Fruit fly (Drosophila melanogaster) whole organism, embryonic: ENCODE measurements around the gene Ucp4A.

Experiments used
- BEAF-32 ChIP-seq: fragments of 200-800 bp; sonication (Bioruptor generic); optimal IDR thresholded peaks from 3 replicates; lab custom pipeline; 2017; ENCODE audit warnings: missing biosample characterization, missing genetic modification characterization, mild to moderate bottlenecking, moderate library complexity, missing genetic modification reagents
- CG10267 ChIP-seq: fragments of 200-800 bp; sonication (Bioruptor generic); optimal IDR thresholded peaks from 2 replicates; lab custom pipeline; 2018; ENCODE audit warnings: missing biosample characterization, mild to moderate bottlenecking, missing genetic modification characterization, moderate library complexity
- CG10462 ChIP-seq: fragments of 200-800 bp; sonication (Bioruptor generic); optimal IDR thresholded peaks from 2 replicates; lab custom pipeline; 2016; ENCODE audit warnings: missing biosample characterization, missing genetic modification characterization
- CG12104 ChIP-seq: fragments of 200-800 bp; sonication (Bioruptor generic); optimal IDR thresholded peaks from 3 replicates; lab custom pipeline; 2016; ENCODE audit warnings: missing biosample characterization, missing genetic modification characterization
- CG12769 ChIP-seq: fragments of 200-800 bp; sonication (Bioruptor generic); optimal IDR thresholded peaks from 2 replicates; lab custom pipeline; 2019; ENCODE audit warnings: missing biosample characterization, mild to moderate bottlenecking, missing genetic modification characterization, moderate library complexity
- CG13123 ChIP-seq: fragments of 200-800 bp; sonication (Bioruptor generic); optimal IDR thresholded peaks from 2 replicates; lab custom pipeline; 2016; ENCODE audit warnings: missing biosample characterization, missing genetic modification characterization
- CG13624 ChIP-seq: fragments of 200-800 bp; sonication (Bioruptor generic); optimal IDR thresholded peaks from 2 replicates; lab custom pipeline; 2016; ENCODE audit warnings: missing biosample characterization, missing genetic modification characterization
- CG14710 ChIP-seq: fragments of 200-800 bp; sonication (Bioruptor generic); optimal IDR thresholded peaks from 3 replicates; lab custom pipeline; 2019; ENCODE audit warnings: missing biosample characterization, mild to moderate bottlenecking, missing genetic modification characterization, moderate library complexity
- CG15514 ChIP-seq: fragments of 200-800 bp; sonication (Bioruptor generic); optimal IDR thresholded peaks from 3 replicates; lab custom pipeline; 2017; ENCODE audit warnings: missing biosample characterization, missing genetic modification characterization, mild to moderate bottlenecking, moderate library complexity, missing genetic modification reagents
- CG15601 ChIP-seq: fragments of 200-800 bp; sonication (Bioruptor generic); optimal IDR thresholded peaks from 3 replicates; lab custom pipeline; 2019; ENCODE audit warnings: missing biosample characterization, mild to moderate bottlenecking, missing genetic modification characterization, moderate library complexity
- CG17612 ChIP-seq: fragments of 200-800 bp; sonication (Bioruptor generic); IDR thresholded peaks from 2 replicates; pipeline ENCODE4 v1.3.6; 2022; ENCODE audit warnings: missing biosample characterization, missing genetic modification characterization
- CG17912 ChIP-seq: fragments of 200-800 bp; sonication (Bioruptor generic); optimal IDR thresholded peaks from 2 replicates; lab custom pipeline; 2018; ENCODE audit warnings: missing biosample characterization, mild to moderate bottlenecking, missing genetic modification characterization
- CG2120 ChIP-seq: fragments of 200-800 bp; sonication (Bioruptor generic); optimal IDR thresholded peaks from 3 replicates; lab custom pipeline; 2016; ENCODE audit warnings: missing biosample characterization, missing genetic modification characterization
- CG34422 ChIP-seq: fragments of 200-800 bp; sonication (Bioruptor generic); IDR thresholded peaks from 3 replicates; pipeline ENCODE4 v1.3.6; 2022; ENCODE audit warnings: missing biosample characterization, missing genetic modification characterization
- CG6683 ChIP-seq: fragments of 200-800 bp; sonication (Bioruptor generic); optimal IDR thresholded peaks from 2 replicates; lab custom pipeline; 2017; ENCODE audit warnings: missing biosample characterization, mild to moderate bottlenecking, missing genetic modification characterization, missing genetic modification reagents
- CG7745 ChIP-seq: fragments of 200-800 bp; sonication (Bioruptor generic); optimal IDR thresholded peaks from 2 replicates; lab custom pipeline; 2018; ENCODE audit warnings: missing biosample characterization, mild to moderate bottlenecking, missing genetic modification characterization, moderate library complexity
- Dll ChIP-seq: fragments of 200-800 bp; sonication (Bioruptor generic); IDR thresholded peaks from 4 replicates; pipeline ENCODE4 v1.3.6; 2022; ENCODE audit warnings: missing biosample characterization, missing genetic modification characterization; ENCODE audit not compliant: partially characterized antibody
- Ets65A ChIP-seq: fragments of 200-800 bp; sonication (Bioruptor generic); peaks from one replicate; lab custom pipeline; 2016; ENCODE audit warnings: missing biosample characterization, missing genetic modification characterization
- GATAe ChIP-seq: fragments of 200-800 bp; sonication (Bioruptor generic); conservative IDR thresholded peaks from 2 replicates; pipeline ENCODE4 v1.3.6; 2022; ENCODE audit warnings: missing biosample characterization, missing genetic modification characterization
- HLH4C ChIP-seq: fragments of 200-800 bp; sonication (Bioruptor generic); IDR thresholded peaks from 3 replicates; pipeline ENCODE4 v1.3.6; 2022; ENCODE audit warnings: missing biosample characterization, missing genetic modification characterization; ENCODE audit not compliant: partially characterized antibody
- MESR4 ChIP-seq: fragments of 200-800 bp; sonication (Bioruptor generic); optimal IDR thresholded peaks from 2 replicates; lab custom pipeline; 2018; ENCODE audit warnings: missing biosample characterization, mild to moderate bottlenecking, missing genetic modification characterization, moderate library complexity
- Max ChIP-seq: fragments of 200-800 bp; sonication (Bioruptor generic); optimal IDR thresholded peaks from 2 replicates; lab custom pipeline; 2016; ENCODE audit warnings: missing biosample characterization, mild to moderate bottlenecking, missing genetic modification characterization
- Myb ChIP-seq: fragments of 200-800 bp; sonication (Bioruptor generic); optimal IDR thresholded peaks from 2 replicates; lab custom pipeline; 2016; ENCODE audit warnings: missing biosample characterization, missing genetic modification characterization
- Sin3A ChIP-seq: fragments of >200 bp; optimal IDR thresholded peaks from 2 replicates; lab custom pipeline; 2018
- Sox100B ChIP-seq: fragments of 200-800 bp; sonication (Bioruptor generic); optimal IDR thresholded peaks from 3 replicates; lab custom pipeline; 2018; ENCODE audit warnings: missing biosample characterization, mild to moderate bottlenecking, missing genetic modification characterization
- Sry-δ ChIP-seq: fragments of 200-800 bp; sonication (Bioruptor generic); optimal IDR thresholded peaks from 2 replicates; lab custom pipeline; 2016; ENCODE audit warnings: missing biosample characterization, missing genetic modification characterization
- Ssrp ChIP-seq: fragments of 200-800 bp; sonication (Bioruptor generic); optimal IDR thresholded peaks from 2 replicates; lab custom pipeline; 2018; ENCODE audit warnings: missing biosample characterization, mild to moderate bottlenecking, missing genetic modification characterization, moderate library complexity
- Stat92E ChIP-seq, 3 experiments: fragments of >200 bp in 2 of 3; fragments of 200-800 bp in 1 of 3; sonication (Bioruptor generic) in 1 of 3; optimal IDR thresholded peaks; 2 replicates each; lab custom pipeline; 2017 to 2019; ENCODE audit warnings: missing biosample characterization in 3 of 3, missing genetic modification characterization in 3 of 3, mild to moderate bottlenecking in 1 of 3, moderate library complexity in 1 of 3
- YL-1 ChIP-seq: fragments of 200-800 bp; sonication (Bioruptor generic); optimal IDR thresholded peaks from 3 replicates; lab custom pipeline; 2017; ENCODE audit warnings: missing biosample characterization, mild to moderate bottlenecking, missing genetic modification characterization
- amos ChIP-seq: fragments of 200-800 bp; sonication (Bioruptor generic); IDR thresholded peaks from 2 replicates; pipeline ENCODE4 v1.3.6; 2022; ENCODE audit warnings: missing biosample characterization, missing genetic modification characterization; ENCODE audit not compliant: partially characterized antibody
- bcd ChIP-seq: fragments of 200-800 bp; sonication (Bioruptor generic); optimal IDR thresholded peaks from 2 replicates; lab custom pipeline; 2017; ENCODE audit warnings: missing biosample characterization, mild to moderate bottlenecking, missing genetic modification characterization
- bsh ChIP-seq, 2 experiments: fragments of 200-800 bp; sonication (Bioruptor generic); optimal IDR thresholded peaks; 2 replicates each; lab custom pipeline; 2017 to 2018; ENCODE audit warnings: mild to moderate bottlenecking in 2 of 2, missing biosample characterization in 2 of 2, missing genetic modification characterization in 2 of 2, moderate library complexity in 1 of 2
- croc ChIP-seq: fragments of 200-800 bp; sonication (Bioruptor generic); conservative IDR thresholded peaks from 3 replicates; pipeline ENCODE4 v1.3.6; 2022; ENCODE audit warnings: missing biosample characterization, missing genetic modification characterization
- en ChIP-seq: fragments of 200-800 bp; sonication (Bioruptor generic); optimal IDR thresholded peaks from 2 replicates; lab custom pipeline; 2016; ENCODE audit warnings: missing biosample characterization, missing genetic modification characterization
- fu2 ChIP-seq: fragments of 200-800 bp; sonication (Bioruptor generic); optimal IDR thresholded peaks from 2 replicates; lab custom pipeline; 2016; ENCODE audit warnings: missing biosample characterization, missing genetic modification characterization
- hb ChIP-seq: fragments of 200-800 bp; sonication (Bioruptor generic); IDR thresholded peaks from 3 replicates; pipeline ENCODE4 v1.3.6; 2022; ENCODE audit warnings: missing biosample characterization, missing genetic modification characterization; ENCODE audit not compliant: partially characterized antibody
- inv ChIP-seq: fragments of 200-800 bp; sonication (Bioruptor generic); IDR thresholded peaks from 2 replicates; pipeline ENCODE4 v1.3.6; 2022; ENCODE audit warnings: missing biosample characterization, missing genetic modification characterization; ENCODE audit not compliant: partially characterized antibody
- knrl ChIP-seq: fragments of 200-800 bp; sonication (Bioruptor generic); IDR thresholded peaks from 3 replicates; pipeline ENCODE4 v1.3.6; 2022; ENCODE audit warnings: missing biosample characterization, missing genetic modification characterization; ENCODE audit not compliant: partially characterized antibody
- lmd ChIP-seq: fragments of 200-800 bp; sonication (Bioruptor generic); IDR thresholded peaks from 2 replicates; pipeline ENCODE4 v1.3.6; 2022; ENCODE audit warnings: missing biosample characterization, missing genetic modification characterization
- nerfin-2 ChIP-seq: fragments of 200-800 bp; sonication (Bioruptor generic); IDR thresholded peaks from 2 replicates; pipeline ENCODE4 v1.3.6; 2022; ENCODE audit warnings: missing biosample characterization, missing genetic modification characterization; ENCODE audit not compliant: partially characterized antibody
- nmo ChIP-seq: fragments of 200-800 bp; sonication (Bioruptor generic); optimal IDR thresholded peaks from 2 replicates; lab custom pipeline; 2018; ENCODE audit warnings: missing biosample characterization, mild to moderate bottlenecking, missing genetic modification characterization, moderate library complexity
- row ChIP-seq: fragments of 200-800 bp; sonication (Bioruptor generic); IDR thresholded peaks from 3 replicates; pipeline ENCODE4 v1.3.6; 2022; ENCODE audit warnings: missing biosample characterization, missing genetic modification characterization
- schlank ChIP-seq: fragments of 200-800 bp; sonication (Bioruptor generic); optimal IDR thresholded peaks from 2 replicates; lab custom pipeline; 2018; ENCODE audit warnings: missing biosample characterization, mild to moderate bottlenecking, missing genetic modification characterization
- stwl ChIP-seq: fragments of 200-800 bp; sonication (Bioruptor generic); optimal IDR thresholded peaks from 3 replicates; lab custom pipeline; 2018; ENCODE audit warnings: missing biosample characterization, mild to moderate bottlenecking, missing genetic modification characterization, moderate library complexity
- tna ChIP-seq: fragments of 200-800 bp; sonication (Bioruptor generic); IDR thresholded peaks from 2 replicates; pipeline ENCODE4 v1.3.6; 2022; ENCODE audit warnings: missing biosample characterization, missing genetic modification characterization; ENCODE audit not compliant: partially characterized antibody
- trem ChIP-seq: fragments of 200-800 bp; optimal IDR thresholded peaks from 3 replicates; lab custom pipeline; 2019; ENCODE audit warnings: missing biosample characterization, mild to moderate bottlenecking, missing genetic modification characterization, moderate library complexity
- vnd ChIP-seq: fragments of 200-800 bp; sonication (Bioruptor generic); IDR thresholded peaks from 3 replicates; pipeline ENCODE4 v1.3.6; 2022; ENCODE audit warnings: missing biosample characterization, missing genetic modification characterization; ENCODE audit not compliant: partially characterized antibody
- vvl ChIP-seq: fragments of 200-800 bp; sonication (Bioruptor generic); IDR thresholded peaks from 2 replicates; pipeline ENCODE4 v1.3.6; 2022; ENCODE audit warnings: missing biosample characterization, missing genetic modification characterization
- zen2 ChIP-seq: fragments of 200-800 bp; sonication (Bioruptor generic); IDR thresholded peaks from 3 replicates; pipeline ENCODE4 v1.3.6; 2022; ENCODE audit warnings: missing biosample characterization, missing genetic modification characterization; ENCODE audit not compliant: partially characterized antibody

The Ucp4A gene

dm6 chrX:17841923-17842322 lies 2.8 kb upstream of the Ucp4A start, which contains the start of gene Taf9:
Taf9 (plus strand) TSS chrX:17842161.
- TF ChIP-seq schlank (tag; lab: Kevin White, UChicago) (no peak), bsh (GFP tag; optimal IDR thresholded peaks at IDR 0.05; lab: Kevin White, UChicago) (no peak), HLH4C (GFP tag; lab: Robert Waterston, UW) (peak; percentile 85), zen2 (peak; percentile 91), CG12104 (GFP tag; lab: Kevin White, UChicago) (no peak), Dll (GFP tag; lab: Robert Waterston, UW) (peak; percentile 85), CG10267 (tag; lab: Kevin White, UChicago) (peak; percentile 87), CG34422 (GFP tag; lab: Robert Waterston, UW) (0 out of 3 replicates have a peak, but pooled peaks have one; percentile 50), inv (GFP tag; lab: Robert Waterston, UW) (peak; percentile 75), CG2120 (GFP tag; lab: Kevin White, UChicago) (peak; percentile 12), CG17612 (no peak), Myb (GFP tag; lab: Kevin White, UChicago) (peak; percentile 97), CG15601 (tag; lab: Kevin White, UChicago) (peak; percentile 59), row (peak; percentile 28; the same call in 1 of the 3 replicates), Max (GFP tag; lab: Kevin White, UChicago) (no peak), Sin3A (peak; percentile 51), trem (tag; lab: Kevin White, UChicago) (peak; percentile 24), vnd (GFP tag; lab: Robert Waterston, UW) (peak; percentile 82), croc (GFP tag; lab: Robert Waterston, UW) (no peak), CG12769 (tag; lab: Kevin White, UChicago) (no peak), amos (GFP tag; lab: Robert Waterston, UW) (peak; percentile 92), Ssrp (no peak), en (no peak), knrl (GFP tag; lab: Robert Waterston, UW) (peak; percentile 81), bcd (GFP tag; lab: Kevin White, UChicago) (no peak), CG14710 (tag; lab: Kevin White, UChicago) (peak; percentile 29), CG10462 (GFP tag; lab: Kevin White, UChicago) (no peak), CG6683 (GFP tag; lab: Kevin White, UChicago) (no peak), hb (peak; percentile 83), CG17912 (GFP tag; lab: Kevin White, UChicago) (no peak), nmo (GFP tag; lab: Kevin White, UChicago) (peak; percentile 47), GATAe (GFP tag; lab: Robert Waterston, UW) (no peak), fu2 (no peak), stwl (peak; percentile 49), BEAF-32 (GFP tag; lab: Kevin White, UChicago) (peak; percentile 82), CG7745 (tag; lab: Kevin White, UChicago) (no peak), Ets65A (GFP tag; lab: Kevin White, UChicago) (peak; percentile 94), YL-1 (peak; percentile 4), MESR4 (peak; percentile 43), nerfin-2 (GFP tag; lab: Robert Waterston, UW) (peak; percentile 84), Stat92E (GFP tag; optimal IDR thresholded peaks at IDR 0.05; lab: Kevin White, UChicago) (peak in 1 of 3 experiments; percentile 0), lmd (peak; percentile 13; the same call in 1 of the 2 replicates), CG15514 (GFP tag; lab: Kevin White, UChicago) (peak; percentile 31), Sox100B (GFP tag; lab: Kevin White, UChicago) (no peak), CG13624 (peak; percentile 15), Sry-δ (GFP tag; lab: Kevin White, UChicago) (peak; percentile 75), CG13123 (GFP tag; lab: Kevin White, UChicago) (no peak), tna (GFP tag; lab: Robert Waterston, UW) (peak; percentile 84), vvl (GFP tag; lab: Robert Waterston, UW) (no peak)
